Fruit fly (Drosophila melanogaster) whole organism, embryonic: ENCODE data around the gene mthl11.

Experiments used
- CG11085 ChIP-seq: fragments of 200-800 bp; sonication (Bioruptor generic); IDR thresholded peaks from 2 replicates; pipeline ENCODE4 v1.3.6; 2022; ENCODE audit warnings: missing biosample characterization, missing genetic modification characterization
- CG14667 ChIP-seq: fragments of 200-800 bp; sonication (Bioruptor generic); IDR thresholded peaks from 2 replicates; pipeline ENCODE4 v1.3.6; 2022; ENCODE audit warnings: missing biosample characterization, missing genetic modification characterization
- D ChIP-seq, 2 experiments: fragments of 200-800 bp in 1 of 2; fragments of >200 bp in 1 of 2; sonication (Bioruptor generic) in 1 of 2; optimal IDR thresholded peaks; 2 replicates in 1 of 2; 3 replicates in 1 of 2; lab custom pipeline; 2017; ENCODE audit warnings: mild to moderate bottlenecking in 1 of 2, missing biosample characterization in 1 of 2, missing genetic modification characterization in 1 of 2, missing genetic modification reagents in 1 of 2
- amos ChIP-seq: fragments of 200-800 bp; sonication (Bioruptor generic); IDR thresholded peaks from 2 replicates; pipeline ENCODE4 v1.3.6; 2022; ENCODE audit warnings: missing biosample characterization, missing genetic modification characterization; ENCODE audit not compliant: partially characterized antibody
- ewg ChIP-seq: fragments of 200-800 bp; sonication (Bioruptor generic); optimal IDR thresholded peaks from 3 replicates; lab custom pipeline; 2017; ENCODE audit warnings: mild to moderate bottlenecking, missing biosample characterization, missing genetic modification reagents, missing genetic modification characterization
- row ChIP-seq: fragments of 200-800 bp; sonication (Bioruptor generic); IDR thresholded peaks from 3 replicates; pipeline ENCODE4 v1.3.6; 2022; ENCODE audit warnings: missing biosample characterization, missing genetic modification characterization
- sisA ChIP-seq: fragments of 200-800 bp; sonication (Bioruptor generic); IDR thresholded peaks from 2 replicates; pipeline ENCODE4 v1.3.6; 2022; ENCODE audit warnings: missing biosample characterization, missing genetic modification characterization

DNA sequence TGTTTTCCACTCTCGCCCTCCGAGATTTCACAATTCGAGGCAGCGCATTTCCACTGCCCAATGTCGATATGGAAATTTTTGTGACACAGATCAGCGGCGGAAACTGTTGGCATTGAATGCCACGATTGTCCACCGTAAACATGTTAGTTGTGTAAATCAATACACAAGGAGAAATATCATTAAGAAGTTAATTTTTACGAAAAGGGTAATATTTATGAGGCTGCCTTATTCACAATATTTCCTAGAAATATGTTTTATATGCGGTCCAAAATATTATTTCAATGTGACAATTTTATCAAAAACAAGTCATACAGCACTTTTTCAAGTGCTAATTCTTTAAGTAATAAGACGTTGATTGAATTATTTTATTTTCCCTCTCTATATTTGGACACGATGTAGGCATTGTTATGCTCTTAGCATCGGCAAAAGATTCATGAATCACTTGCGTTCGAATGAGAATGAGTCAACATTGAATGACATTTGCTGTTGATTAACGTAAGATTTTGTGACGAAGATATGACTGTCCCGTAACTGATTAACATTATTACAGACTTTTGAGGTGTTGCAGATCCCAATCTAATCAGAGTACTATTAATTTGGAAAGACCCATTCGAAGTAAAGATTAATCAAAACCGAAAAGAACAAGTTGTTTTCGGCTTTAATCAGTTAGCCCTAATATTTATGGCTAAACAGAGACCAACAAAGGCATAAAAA is 7.0 kb upstream of the mthl11 start:
- TF ChIP-seq row (GFP tag; lab: Robert Waterston, UW) (peak; percentile 93), D (optimal IDR thresholded peaks at IDR 0.05; lab: Kevin White, UChicago) (no peak), D (GFP tag; optimal IDR thresholded peaks at IDR 0.05; lab: Kevin White, UChicago) (peak; percentile 45), ewg (GFP tag; lab: Kevin White, UChicago) (peak; percentile 66), sisA (peak; percentile 71), amos (GFP tag; lab: Robert Waterston, UW) (no peak), CG11085 (GFP tag; lab: Robert Waterston, UW) (peak; percentile 54; the same call in 1 of the 2 replicates), CG14667 (peak; percentile 63)
